Fruit fly (Drosophila melanogaster): Measurements from ENCODE around the gene Rab11.

Rab11 gene

dm6 chr3R:21101453-21102214, 9.6 kb upstream of the Rab11 start, which contains the start of the genes CG7044 and Tbc1d22 (continued):
- TF ChIP-seq CG9817 (tag; optimal IDR thresholded peaks at IDR 0.05) (peak; percentile 54), sr (GFP tag; IDR thresholded peaks at IDR 0.05) (no peak), disco-r (GFP tag; optimal IDR thresholded peaks at IDR 0.05) (no peak), CG31441 (GFP tag; IDR thresholded peaks at IDR 0.05) (peak; percentile 78), hth (optimal IDR thresholded peaks at IDR 0.05) (no peak), CG13123 (GFP tag; optimal IDR thresholded peaks at IDR 0.05) (peak; percentile 32), CG10654 (GFP tag; optimal IDR thresholded peaks at IDR 0.05) (peak; percentile 0), CG1647 (GFP tag; optimal IDR thresholded peaks at IDR 0.05) (no peak), onecut (GFP tag; IDR thresholded peaks at IDR 0.05) (no peak), B-H1 (GFP tag; IDR thresholded peaks at IDR 0.05) (no peak), Trl (optimal IDR thresholded peaks at IDR 0.05) (no peak), Trl (GFP tag; optimal IDR thresholded peaks at IDR 0.05) (no peak), br (optimal IDR thresholded peaks at IDR 0.05) (no peak), abd-A (tag; optimal IDR thresholded peaks at IDR 0.05) (no peak), Hr51 (GFP tag; optimal IDR thresholded peaks at IDR 0.05) (peak in 1 of 2 experiments; percentile 16), CG16815 (GFP tag; optimal IDR thresholded peaks at IDR 0.05) (peak; percentile 70), slbo (GFP tag; IDR thresholded peaks at IDR 0.05) (peak; percentile 68), al (GFP tag; IDR thresholded peaks at IDR 0.05) (no peak), Lim3 (GFP tag; IDR thresholded peaks at IDR 0.05) (no peak), zf30C (GFP tag; optimal IDR thresholded peaks at IDR 0.05) (no peak), CG13624 (GFP tag; optimal IDR thresholded peaks at IDR 0.05) (peak; percentile 28), CG14710 (tag; optimal IDR thresholded peaks at IDR 0.05) (peak; percentile 71), CG30403 (GFP tag; optimal IDR thresholded peaks at IDR 0.05) (peak; percentile 83), nom (GFP tag; optimal IDR thresholded peaks at IDR 0.05) (no peak), Hr78 (GFP tag; optimal IDR thresholded peaks at IDR 0.05) (no peak), CG4404 (GFP tag; IDR thresholded peaks at IDR 0.05) (0 out of 2 replicates have a peak, but pooled peaks have one; percentile 19), corto (GFP tag; optimal IDR thresholded peaks at IDR 0.05) (no peak), CG12219 (GFP tag; optimal IDR thresholded peaks at IDR 0.05) (no peak), Sox102F (GFP tag; optimal IDR thresholded peaks at IDR 0.05) (no peak), fd96Cb (tag; optimal IDR thresholded peaks at IDR 0.05) (no peak), chn (GFP tag; optimal IDR thresholded peaks at IDR 0.05) (peak; percentile 55), CG34422 (GFP tag; IDR thresholded peaks at IDR 0.05) (no peak; the same call in 2 of the 3 replicates), Ets65A (GFP tag) (peak; percentile 60), CG17612 (GFP tag; IDR thresholded peaks at IDR 0.05) (no peak), dmrt11E (tag; optimal IDR thresholded peaks at IDR 0.05) (peak; percentile 62), NFAT (GFP tag; IDR thresholded peaks at IDR 0.05) (peak; percentile 45; the same call in 1 of the 2 replicates), CG3065 (GFP tag; optimal IDR thresholded peaks at IDR 0.05) (no peak), CG8478 (optimal IDR thresholded peaks at IDR 0.05) (no peak), ash1 (GFP tag; optimal IDR thresholded peaks at IDR 0.05) (no peak), Hsf (GFP tag; optimal IDR thresholded peaks at IDR 0.05) (peak; percentile 51), CG32772 (GFP tag; IDR thresholded peaks at IDR 0.05) (no peak; the same call in 1 of the 2 replicates), CG14050 (GFP tag; IDR thresholded peaks at IDR 0.05) (no peak), E2f1 (GFP tag; IDR thresholded peaks at IDR 0.05) (peak; percentile 30; the same call in 1 of the 2 replicates), ranshi (GFP tag; IDR thresholded peaks at IDR 0.05) (peak; percentile 3; the same call in 1 of the 2 replicates), CG2199 (GFP tag; IDR thresholded peaks at IDR 0.05) (0 out of 3 replicates have a peak, but pooled peaks have one; percentile 34), Ets97D (GFP tag; optimal IDR thresholded peaks at IDR 0.05) (peak; percentile 13), zen2 (GFP tag; IDR thresholded peaks at IDR 0.05; ENCODE audit: partially characterized antibody) (no peak; the same call in 2 of the 3 replicates), MTF-1 (GFP tag; optimal IDR thresholded peaks at IDR 0.05; ENCODE audit: borderline replicate concordance) (no peak), CG4617 (GFP tag; optimal IDR thresholded peaks at IDR 0.05; ENCODE audit: borderline replicate concordance) (peak; percentile 19), btn (GFP tag; optimal IDR thresholded peaks at IDR 0.05) (no peak), ssp (GFP tag; IDR thresholded peaks at IDR 0.05) (0 out of 2 replicates have a peak, but pooled peaks have one; percentile 16)

Data from whole organism, embryonic.